Worm (Caenorhabditis elegans) whole organism, L4 larva: Measurements from ENCODE around the gene F57G12.1.

ENCODE experiments used
- F26F4.8 ChIP-seq: fragments of 200-800 bp; sonication (Bioruptor generic); conservative IDR thresholded peaks from 2 replicates; pipeline ENCODE4 v1.3.6; 2022; ENCODE audit warnings: missing genetic modification characterization, missing compliant biosample characterization
- R02D3.7 ChIP-seq: fragments of 150-350 bp; sonication (generic microtip); optimal IDR thresholded peaks from 3 replicates; lab custom pipeline; 2014; ENCODE audit warnings: missing biosample characterization, missing genetic modification characterization
- Y5F2A.4 ChIP-seq: fragments of 200-800 bp; sonication (Bioruptor generic); optimal IDR thresholded peaks from 2 replicates; lab custom pipeline; 2018; ENCODE audit warnings: mild to moderate bottlenecking, missing genetic modification characterization, missing compliant biosample characterization
- ZK546.5 ChIP-seq, 2 experiments: sonication (generic microtip); optimal IDR thresholded peaks; 2 replicates each; lab custom pipeline; 2017; ENCODE audit warnings: missing biosample characterization in 2 of 2, missing genetic modification characterization in 2 of 2
- ceh-32 ChIP-seq: sonication (generic microtip); optimal IDR thresholded peaks from 2 replicates; lab custom pipeline; 2016; ENCODE audit warnings: mild to moderate bottlenecking, missing genetic modification characterization, missing compliant biosample characterization; ENCODE audit not compliant: poor library complexity
- egl-27 ChIP-seq: sonication (generic microtip); optimal IDR thresholded peaks from 3 replicates; lab custom pipeline; 2017; ENCODE audit warnings: missing biosample characterization, missing genetic modification reagents, missing genetic modification characterization
- lin-15B ChIP-seq: fragments of 150-350 bp; sonication (generic microtip); optimal IDR thresholded peaks from 3 replicates; lab custom pipeline; 2014; ENCODE audit warnings: missing biosample characterization, missing genetic modification characterization
- nhr-10 ChIP-seq: fragments of 150-350 bp; optimal IDR thresholded peaks from 2 replicates; lab custom pipeline; 2014; ENCODE audit warnings: missing biosample characterization, missing genetic modification characterization
- nhr-11 ChIP-seq: fragments of 150-350 bp; optimal IDR thresholded peaks from 2 replicates; lab custom pipeline; 2014; ENCODE audit warnings: missing biosample characterization, missing genetic modification characterization
- skn-1 ChIP-seq: fragments of 150-350 bp; optimal IDR thresholded peaks from 2 replicates; lab custom pipeline; 2014; ENCODE audit warnings: missing biosample characterization, missing genetic modification characterization
- unc-39 ChIP-seq: sonication (generic microtip); optimal IDR thresholded peaks from 2 replicates; lab custom pipeline; 2017; ENCODE audit warnings: missing biosample characterization, missing genetic modification characterization
- zag-1 ChIP-seq: fragments of 150-350 bp; optimal IDR thresholded peaks from 2 replicates; lab custom pipeline; 2014; ENCODE audit warnings: missing biosample characterization, missing genetic modification characterization

DNA sequence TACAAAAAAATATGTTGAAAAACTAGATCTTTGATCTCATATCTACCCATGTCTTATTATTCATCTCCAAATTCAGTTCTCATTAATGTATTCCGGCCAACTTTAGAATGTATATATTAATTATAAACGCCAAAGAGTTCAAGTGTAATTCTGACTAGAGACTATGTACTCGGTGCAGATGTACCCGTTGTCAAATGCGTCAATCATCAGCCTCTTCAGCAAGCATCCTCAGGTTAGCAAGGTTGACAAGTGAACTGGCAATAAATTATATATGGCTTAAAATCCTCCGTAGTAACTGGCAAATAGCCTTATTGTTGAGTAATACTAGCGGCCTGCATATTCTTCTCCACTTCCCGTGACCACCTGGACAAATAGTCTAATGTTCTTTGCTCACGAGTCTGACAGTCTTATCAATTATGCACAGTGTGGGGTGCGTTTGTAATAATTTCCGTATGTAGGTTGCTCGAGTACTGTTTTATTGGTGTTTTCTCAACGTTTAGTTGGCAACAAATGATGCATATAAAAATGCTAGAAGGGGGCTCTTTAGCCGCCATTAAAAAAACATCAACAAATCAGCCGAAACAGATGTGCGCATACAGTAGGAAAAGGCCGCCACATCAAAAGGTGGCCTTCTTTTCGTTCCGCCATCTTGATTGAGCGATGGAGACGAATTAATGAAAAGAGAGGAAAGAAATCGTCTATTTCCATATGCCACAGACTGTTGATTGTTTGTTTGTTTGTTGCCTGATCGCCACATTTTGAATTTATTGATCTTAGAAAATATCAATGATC is 17.0 kb upstream of the F57G12.1 start:
- TF ChIP-seq egl-27 (tag; lab: Kevin White, UChicago) (no peak), ceh-32 (no peak), zag-1 (tag; lab: Kevin White, UChicago) (no peak), unc-39 (tag; lab: Kevin White, UChicago) (no peak), nhr-10 (tag; lab: Kevin White, UChicago) (no peak), Y5F2A.4 (GFP tag; lab: Kevin White, UChicago) (no peak), F26F4.8 (GFP tag; lab: Robert Waterston, UW) (no peak), ZK546.5 (tag; optimal IDR thresholded peaks at IDR 0.05; lab: Kevin White, UChicago) (no peak), skn-1 (tag; lab: Kevin White, UChicago) (no peak), R02D3.7 (tag; lab: Kevin White, UChicago) (no peak), nhr-11 (tag; lab: Kevin White, UChicago) (no peak), lin-15B (tag; lab: Kevin White, UChicago) (no peak)
